Worm (Caenorhabditis elegans) whole organism, L4 larva: ENCODE measurements around the gene Y39A3B.8.

Experiments used
- T26A8.4 ChIP-seq: fragments of 200-800 bp; sonication (Bioruptor generic); IDR thresholded peaks from 2 replicates; pipeline ENCODE4 v1.3.6; 2022; ENCODE audit warnings: missing genetic modification characterization, missing compliant biosample characterization
- Y105C5A.15 ChIP-seq: fragments of 200-800 bp; sonication (Bioruptor generic); IDR thresholded peaks from 2 replicates; pipeline ENCODE4 v1.3.6; 2022; ENCODE audit warnings: missing genetic modification characterization, missing compliant biosample characterization
- nhr-11 ChIP-seq: fragments of 150-350 bp; optimal IDR thresholded peaks from 2 replicates; lab custom pipeline; 2014; ENCODE audit warnings: missing biosample characterization, missing genetic modification characterization
- pha-4 ChIP-seq, 2 experiments: fragments of 150-350 bp in 1 of 2; fragments of 200-800 bp in 1 of 2; sonication (Bioruptor generic) in 1 of 2; IDR thresholded peaks in 1 of 2; optimal IDR thresholded peaks in 1 of 2; 2 replicates each; pipeline versions ENCODE4 v1.3.6 to Lab custom; 2014 to 2022; ENCODE audit warnings: missing genetic modification characterization in 2 of 2, missing genetic modification reagents in 2 of 2, missing biosample characterization in 1 of 2, missing compliant biosample characterization in 1 of 2
- snpc-4 ChIP-seq: fragments of 150-350 bp; optimal IDR thresholded peaks from 2 replicates; lab custom pipeline; 2014; ENCODE audit warnings: missing biosample characterization, missing genetic modification characterization
- unc-62 ChIP-seq, 3 experiments: fragments of 150-350 bp in 1 of 3; sonication (generic microtip); optimal IDR thresholded peaks in 2 of 3; peaks in 1 of 3; 1 replicate in 1 of 3; 2 replicates in 2 of 3; lab custom pipeline; 2014 to 2017; ENCODE audit warnings: missing biosample characterization in 3 of 3, missing genetic modification characterization in 3 of 3, missing genetic modification reagents in 3 of 3, missing genotype in 1 of 3
- zag-1 ChIP-seq: fragments of 150-350 bp; optimal IDR thresholded peaks from 2 replicates; lab custom pipeline; 2014; ENCODE audit warnings: missing biosample characterization, missing genetic modification characterization
- zip-11 ChIP-seq: fragments of 200-800 bp; sonication (Bioruptor generic); IDR thresholded peaks from 2 replicates; pipeline ENCODE4 v1.3.6; 2022; ENCODE audit warnings: missing genetic modification characterization, missing compliant biosample characterization

DNA sequence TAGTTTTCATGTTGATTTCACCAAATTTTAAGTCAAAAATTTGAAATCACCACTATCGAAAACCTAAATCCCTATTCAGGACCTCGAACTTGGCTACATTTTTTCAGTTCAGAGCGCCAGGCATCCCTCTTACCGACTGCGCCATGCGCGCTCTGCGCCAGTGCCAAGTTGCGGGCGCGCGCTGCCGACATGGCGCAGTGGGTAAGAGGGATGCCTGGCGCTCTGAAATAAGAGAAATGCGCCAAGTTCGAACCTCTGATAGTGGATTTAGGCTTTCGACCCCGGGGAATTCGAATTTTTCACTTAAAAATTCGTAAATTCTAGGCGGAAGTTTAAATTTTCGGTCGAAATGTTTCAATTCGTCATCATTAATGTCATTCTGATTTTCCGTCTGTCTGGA, 2.1 kb downstream of the Y39A3B.8 start:
- TF ChIP-seq pha-4 (GFP tag; IDR thresholded peaks at IDR 0.05; lab: Robert Waterston, UW) (no peak), pha-4 (tag; optimal IDR thresholded peaks at IDR 0.05; lab: Kevin White, UChicago) (no peak), unc-62 (GFP tag; optimal IDR thresholded peaks at IDR 0.05 in 1 of 2; lab: Kevin White, UChicago) (no peak), unc-62 (tag; optimal IDR thresholded peaks at IDR 0.05; lab: Kevin White, UChicago) (no peak), T26A8.4 (GFP tag; lab: Robert Waterston, UW) (no peak), Y105C5A.15 (GFP tag; lab: Robert Waterston, UW) (no peak), nhr-11 (tag; lab: Kevin White, UChicago) (no peak), zip-11 (GFP tag; lab: Robert Waterston, UW) (no peak), zag-1 (no peak), snpc-4 (tag; lab: Kevin White, UChicago) (no peak)
